Worm (Caenorhabditis elegans) whole organism, mixed stage, embryonic: Measurements from ENCODE around the gene T22F7.4.

ENCODE experiments used
- M03D4.4 ChIP-seq: sonication (generic microtip); optimal IDR thresholded peaks from 2 replicates; lab custom pipeline; 2017; ENCODE audit warnings: mild to moderate bottlenecking, missing genetic modification characterization, missing compliant biosample characterization
- bed-3 ChIP-seq: fragments of 200-800 bp; sonication (Bioruptor generic); optimal IDR thresholded peaks from 3 replicates; lab custom pipeline; 2018; ENCODE audit warnings: mild to moderate bottlenecking, missing genetic modification characterization, moderate library complexity, missing compliant biosample characterization
- blmp-1 ChIP-seq: fragments of 150-350 bp; optimal IDR thresholded peaks from 2 replicates; lab custom pipeline; 2014; ENCODE audit warnings: missing biosample characterization, missing genetic modification characterization
- ceh-39 ChIP-seq: fragments of 150-350 bp; optimal IDR thresholded peaks from 2 replicates; lab custom pipeline; 2014; ENCODE audit warnings: missing biosample characterization, missing genetic modification characterization
- ceh-43 ChIP-seq: fragments of 200-800 bp; sonication (Bioruptor generic); optimal IDR thresholded peaks from 2 replicates; lab custom pipeline; 2018; ENCODE audit warnings: mild to moderate bottlenecking, missing genetic modification characterization, moderate library complexity, missing compliant biosample characterization
- ceh-83 ChIP-seq: fragments of 200-800 bp; sonication (Bioruptor generic); optimal IDR thresholded peaks from 2 replicates; lab custom pipeline; 2018; ENCODE audit warnings: mild to moderate bottlenecking, missing genetic modification characterization, missing compliant biosample characterization
- ces-1 ChIP-seq: fragments of 150-350 bp; optimal IDR thresholded peaks from 2 replicates; lab custom pipeline; 2014; ENCODE audit warnings: missing biosample characterization, missing genetic modification reagents, missing genetic modification characterization
- cnd-1 ChIP-seq: fragments of 200-800 bp; sonication (Bioruptor generic); optimal IDR thresholded peaks from 2 replicates; lab custom pipeline; 2018; ENCODE audit warnings: mild to moderate bottlenecking, missing genetic modification characterization, missing compliant biosample characterization
- drap-1 ChIP-seq: fragments of 200-800 bp; sonication (Bioruptor generic); optimal IDR thresholded peaks from 3 replicates; lab custom pipeline; 2018; ENCODE audit warnings: mild to moderate bottlenecking, missing genetic modification characterization, missing compliant biosample characterization
- elt-1 ChIP-seq: sonication (generic microtip); optimal IDR thresholded peaks from 2 replicates; lab custom pipeline; 2017; ENCODE audit warnings: missing genetic modification characterization, mild to moderate bottlenecking, missing compliant biosample characterization, antibody characterized with exemption, moderate library complexity, borderline replicate concordance; ENCODE audit not compliant: insufficient read depth
- flh-1 ChIP-seq: fragments of 200-800 bp; sonication (Bioruptor generic); optimal IDR thresholded peaks from 2 replicates; lab custom pipeline; 2018; ENCODE audit warnings: mild to moderate bottlenecking, missing genetic modification characterization, moderate library complexity, missing compliant biosample characterization
- ham-2 ChIP-seq: fragments of 200-800 bp; sonication (Bioruptor generic); optimal IDR thresholded peaks from 2 replicates; lab custom pipeline; 2018; ENCODE audit warnings: mild to moderate bottlenecking, missing genetic modification characterization, missing compliant biosample characterization
- lin-13 ChIP-seq: fragments of 150-350 bp; optimal IDR thresholded peaks from 2 replicates; lab custom pipeline; 2014; ENCODE audit warnings: missing biosample characterization, missing genetic modification characterization
- lin-32 ChIP-seq: fragments of 200-800 bp; sonication (Bioruptor generic); optimal IDR thresholded peaks from 2 replicates; lab custom pipeline; 2018; ENCODE audit warnings: mild to moderate bottlenecking, missing genetic modification characterization, missing compliant biosample characterization
- lsy-2 ChIP-seq: fragments of 150-350 bp; optimal IDR thresholded peaks from 2 replicates; lab custom pipeline; 2014; ENCODE audit warnings: missing biosample characterization, missing genetic modification characterization
- mab-5 ChIP-seq: fragments of 150-350 bp; optimal IDR thresholded peaks from 2 replicates; lab custom pipeline; 2014; ENCODE audit warnings: missing biosample characterization, missing genetic modification characterization
- mep-1 ChIP-seq: fragments of 150-350 bp; optimal IDR thresholded peaks from 2 replicates; lab custom pipeline; 2017; ENCODE audit warnings: missing biosample characterization, missing genetic modification reagents, missing genetic modification characterization, inconsistent platforms
- mls-2 ChIP-seq: sonication (generic microtip); optimal IDR thresholded peaks from 2 replicates; lab custom pipeline; 2016; ENCODE audit warnings: mild to moderate bottlenecking, missing genetic modification characterization, moderate library complexity, missing compliant biosample characterization
- nhr-12 ChIP-seq: fragments of 150-350 bp; optimal IDR thresholded peaks from 2 replicates; lab custom pipeline; 2014; ENCODE audit warnings: missing biosample characterization, missing genetic modification characterization
- nhr-2 ChIP-seq: fragments of 150-350 bp; optimal IDR thresholded peaks from 2 replicates; lab custom pipeline; 2014; ENCODE audit warnings: missing biosample characterization, missing genetic modification characterization
- nhr-237 ChIP-seq: fragments of 150-350 bp; optimal IDR thresholded peaks from 2 replicates; lab custom pipeline; 2014; ENCODE audit warnings: missing biosample characterization, missing genetic modification characterization
- nhr-28 ChIP-seq: fragments of 150-350 bp; optimal IDR thresholded peaks from 2 replicates; lab custom pipeline; 2014; ENCODE audit warnings: missing biosample characterization, missing genetic modification characterization
- pha-4 ChIP-seq: fragments of 150-350 bp; optimal IDR thresholded peaks from 2 replicates; lab custom pipeline; 2018; ENCODE audit warnings: missing biosample characterization, missing genetic modification reagents, missing genetic modification characterization
- sem-2 ChIP-seq: fragments of 200-800 bp; sonication (Bioruptor generic); optimal IDR thresholded peaks from 2 replicates; lab custom pipeline; 2018; ENCODE audit warnings: mild to moderate bottlenecking, missing genetic modification characterization, missing compliant biosample characterization
- snpc-4 ChIP-seq: fragments of 150-350 bp; optimal IDR thresholded peaks from 2 replicates; lab custom pipeline; 2014; ENCODE audit warnings: missing biosample characterization, missing genetic modification characterization
- sptf-1 ChIP-seq: sonication (generic microtip); optimal IDR thresholded peaks from 2 replicates; lab custom pipeline; 2017; ENCODE audit warnings: mild to moderate bottlenecking, missing genetic modification characterization, moderate library complexity, missing compliant biosample characterization
- tbx-8 ChIP-seq: fragments of 200-800 bp; sonication (Bioruptor generic); optimal IDR thresholded peaks from 2 replicates; lab custom pipeline; 2018; ENCODE audit warnings: mild to moderate bottlenecking, missing genetic modification characterization, moderate library complexity, missing compliant biosample characterization
- unc-120 ChIP-seq: sonication (generic microtip); optimal IDR thresholded peaks from 2 replicates; lab custom pipeline; 2017; ENCODE audit warnings: missing genetic modification characterization, missing compliant biosample characterization; ENCODE audit not compliant: poor library complexity, severe bottlenecking
- unc-39 ChIP-seq: fragments of 150-350 bp; optimal IDR thresholded peaks from 2 replicates; lab custom pipeline; 2014; ENCODE audit warnings: missing biosample characterization, missing genetic modification characterization
- unc-62 ChIP-seq: fragments of 150-350 bp; optimal IDR thresholded peaks from 2 replicates; lab custom pipeline; 2014; ENCODE audit warnings: missing biosample characterization, missing genetic modification reagents, missing genetic modification characterization
- zip-8 ChIP-seq: fragments of 150-350 bp; optimal IDR thresholded peaks from 2 replicates; lab custom pipeline; 2014; ENCODE audit warnings: missing biosample characterization, missing genetic modification characterization
- ztf-11 ChIP-seq: fragments of 150-350 bp; optimal IDR thresholded peaks from 2 replicates; lab custom pipeline; 2014; ENCODE audit warnings: missing biosample characterization, missing genetic modification characterization

The T22F7.4 gene

DNA sequence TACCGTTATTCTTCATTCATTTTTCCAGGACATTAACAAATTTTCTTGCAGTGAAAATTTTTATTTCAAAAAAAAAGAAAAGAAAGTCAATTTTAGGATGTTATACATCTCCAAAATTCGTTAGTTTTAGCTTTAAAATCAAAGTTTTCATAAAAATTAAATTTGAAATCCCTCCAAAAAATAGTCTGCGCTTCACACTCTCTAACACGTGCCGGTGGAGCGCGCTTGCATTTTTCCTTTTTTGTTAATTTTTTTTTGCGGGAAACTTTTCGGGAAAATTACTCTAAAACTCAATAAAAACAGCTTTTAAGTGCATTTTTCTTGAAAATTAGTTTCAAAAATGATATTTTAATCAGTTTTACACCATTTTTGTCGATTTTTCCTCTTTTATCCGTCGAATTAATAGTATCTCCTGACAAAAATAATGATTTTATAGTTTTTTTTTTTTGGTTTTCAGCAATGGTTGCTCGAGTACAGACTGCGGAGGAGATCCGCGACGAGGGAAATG, 35.6 kb downstream of the T22F7.4 start, which contains the start of gene unc-45:
Gene unc-45, plus strand, starts transcription at position 458 of the 508 bp plus-strand sequence.
- peak; percentile 38 for TF ChIP-seq ces-1 (GFP tag; lab: Kevin White, UChicago)
- no peak for TF ChIP-seq snpc-4 (tag; lab: Kevin White, UChicago)
- peak; percentile 28 for TF ChIP-seq lsy-2 (tag; lab: Kevin White, UChicago)
- TF ChIP-seq nhr-12 (tag; lab: Kevin White, UChicago), result no peak
- no peak for TF ChIP-seq blmp-1 (tag; lab: Kevin White, UChicago)

DNA sequence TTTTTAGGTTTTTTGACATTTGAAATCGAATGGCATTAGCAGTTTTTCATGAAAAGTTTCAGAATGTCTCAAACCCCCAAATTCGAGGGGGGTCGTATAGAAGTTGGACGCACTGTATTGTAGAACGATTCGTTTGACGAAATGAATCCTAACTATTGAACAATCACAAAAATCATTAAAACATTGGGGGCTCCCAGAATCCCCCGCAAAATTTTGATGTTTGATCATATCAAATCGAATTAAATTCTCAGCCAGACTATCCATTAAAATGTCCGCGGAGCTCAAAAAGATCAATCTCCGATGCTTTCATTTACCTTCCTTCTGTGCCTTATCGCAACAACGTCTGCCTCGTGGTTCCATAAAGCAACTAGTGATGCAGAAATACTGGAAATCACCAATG, 38.3 kb downstream of the T22F7.4 start, which contains the start of gene F30H5.5:
Gene F30H5.5, plus strand, starts transcription at position 301 of the 400 bp plus-strand sequence.
- no peak for TF ChIP-seq flh-1
- no peak for TF ChIP-seq mab-5 (tag; lab: Kevin White, UChicago)
- TF ChIP-seq nhr-2 (tag; lab: Kevin White, UChicago), result no peak

DNA sequence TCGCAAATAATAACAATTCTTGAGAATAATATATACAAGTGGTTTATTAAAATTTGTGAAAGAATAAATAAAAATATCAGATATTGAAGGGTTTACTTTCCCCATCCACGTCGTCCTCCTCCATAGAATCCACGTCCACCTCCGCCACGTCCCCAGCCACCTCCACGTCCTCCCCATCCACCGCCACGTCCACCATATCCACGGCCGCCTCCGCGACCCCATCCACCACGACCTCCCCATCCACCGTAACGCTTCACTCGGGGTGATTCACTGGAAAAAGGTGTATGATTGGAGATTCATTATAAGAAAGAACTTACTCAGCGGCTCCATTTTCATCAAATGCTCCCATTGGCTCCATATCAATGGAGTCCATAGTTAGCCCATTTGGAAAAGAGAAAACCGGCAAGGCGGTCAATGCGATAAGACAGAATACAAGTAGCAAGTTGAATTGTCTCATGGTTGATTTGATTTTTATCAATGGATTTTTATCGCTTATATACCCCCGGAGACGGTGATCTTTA, 40.6 kb downstream of the T22F7.4 start, which contains the start of gene nlp-32:
Gene nlp-32, minus strand, starts transcription at position 471 of the 521 bp plus-strand sequence.
- TF ChIP-seq tbx-8 (GFP tag; lab: Kevin White, UChicago) (no peak), nhr-12 (tag; lab: Kevin White, UChicago) (no peak), flh-1 (no peak), mls-2 (tag; lab: Kevin White, UChicago) (no peak), ceh-39 (tag; lab: Kevin White, UChicago) (no peak), lsy-2 (tag; lab: Kevin White, UChicago) (no peak), zip-8 (no peak), unc-62 (GFP tag; lab: Kevin White, UChicago) (no peak), ceh-83 (GFP tag; lab: Kevin White, UChicago) (no peak)

DNA sequence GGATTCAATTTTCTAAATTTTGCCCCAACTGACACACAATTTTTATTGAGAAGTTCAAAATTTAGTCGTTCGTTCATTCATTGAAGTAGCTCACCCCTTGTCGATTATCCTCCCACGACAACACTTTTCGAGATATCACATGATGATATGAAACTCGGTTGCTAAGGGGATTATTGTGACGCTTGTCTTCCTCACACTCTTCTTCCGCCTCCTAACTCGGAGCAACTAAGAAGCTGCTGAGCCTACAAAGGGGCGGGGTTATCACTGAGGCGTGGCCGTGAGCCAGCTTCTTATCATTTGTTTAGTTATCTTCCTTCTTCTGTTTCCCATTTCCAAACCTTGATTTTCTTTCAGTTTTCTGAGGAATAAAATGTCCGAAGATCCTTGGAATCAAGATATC, 43.2 kb downstream of the T22F7.4 start, which contains the start of gene F10C5.3:
Gene F10C5.3, plus strand, starts transcription at position 313 of the 400 bp plus-strand sequence.
- no peak for TF ChIP-seq bed-3 (GFP tag; lab: Kevin White, UChicago)
- TF ChIP-seq lin-32 (GFP tag; lab: Kevin White, UChicago), result no peak
- no peak for TF ChIP-seq ceh-39 (tag; lab: Kevin White, UChicago)
- TF ChIP-seq ham-2, result no peak

DNA sequence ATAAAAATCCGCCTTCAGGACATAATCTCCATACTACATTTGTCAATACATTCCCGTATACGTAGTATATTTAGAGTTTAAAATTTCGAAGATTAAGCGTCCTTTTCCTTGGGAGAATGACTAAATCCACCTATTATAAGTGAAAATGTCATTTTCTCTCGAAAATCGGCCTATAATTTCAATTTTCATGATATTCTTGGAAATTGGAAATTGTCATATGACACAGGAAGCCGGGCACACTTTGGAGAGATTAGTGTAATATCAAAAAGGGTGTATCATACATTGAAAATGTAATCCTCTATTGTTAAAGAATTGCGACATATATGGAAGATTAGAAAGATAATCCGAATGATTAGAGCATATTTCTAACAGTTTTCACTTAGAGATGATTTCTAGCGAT, 44.0 kb downstream of the T22F7.4 start:
- TF ChIP-seq unc-120 (tag; lab: Kevin White, UChicago) (no peak), zip-8 (no peak), sptf-1 (tag; lab: Kevin White, UChicago) (no peak), lin-13 (tag; lab: Kevin White, UChicago) (no peak), elt-1 (no peak), nhr-28 (tag; lab: Kevin White, UChicago) (no peak), mls-2 (tag; lab: Kevin White, UChicago) (no peak), cnd-1 (tag; lab: Kevin White, UChicago) (no peak), ceh-83 (GFP tag; lab: Kevin White, UChicago) (no peak), bed-3 (GFP tag; lab: Kevin White, UChicago) (no peak)
- TF ChIP-seq, all 35 proteins: peak for 0

DNA sequence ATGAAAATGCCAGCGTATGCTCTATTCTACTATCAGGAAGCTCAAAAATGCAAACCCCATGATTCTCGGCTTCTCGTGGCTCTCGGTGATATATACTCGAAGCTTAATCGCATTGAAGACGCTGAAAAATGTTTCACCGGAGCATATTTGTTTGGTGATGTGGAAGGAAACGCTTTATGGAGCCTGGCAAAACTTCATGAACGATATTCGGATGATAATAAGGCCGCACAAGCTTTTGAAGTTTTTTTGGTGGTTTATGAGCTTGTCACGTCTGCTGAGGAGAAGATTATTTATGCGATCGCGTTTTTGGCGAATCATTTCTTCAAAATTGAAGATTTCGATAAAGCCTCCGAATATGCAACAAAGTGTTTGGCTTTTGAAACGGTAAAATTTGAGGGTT, 45.5 kb downstream of the T22F7.4 start:
- TF ChIP-seq ceh-39 (tag; lab: Kevin White, UChicago) (no peak), pha-4 (tag; lab: Kevin White, UChicago) (no peak), sem-2 (GFP tag; lab: Kevin White, UChicago) (no peak), M03D4.4 (tag; lab: Kevin White, UChicago) (no peak), lsy-2 (tag; lab: Kevin White, UChicago) (no peak)

DNA sequence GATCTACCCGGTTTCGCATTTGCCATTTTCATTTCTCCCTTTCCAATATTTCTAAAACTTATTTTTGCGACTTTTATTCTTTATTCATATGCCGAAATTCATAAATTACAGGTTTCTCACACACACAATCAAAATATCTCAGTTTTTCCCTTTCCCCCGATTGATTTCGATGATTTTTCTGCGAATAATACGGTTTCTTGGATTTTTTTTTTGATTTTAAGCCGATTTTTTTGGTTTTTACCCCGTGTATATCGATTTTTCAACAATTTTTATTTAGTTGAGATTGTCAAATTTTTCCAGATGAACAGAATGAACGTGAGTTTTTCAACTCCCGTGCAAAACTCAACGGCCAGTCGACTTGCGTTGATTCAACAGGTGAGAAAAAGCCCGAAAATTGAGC, 51.6 kb downstream of the T22F7.4 start, which contains the start of gene mat-3:
Gene mat-3, plus strand, starts transcription at position 301 of the 400 bp plus-strand sequence.
- TF ChIP-seq snpc-4 (tag; lab: Kevin White, UChicago) (no peak), M03D4.4 (tag; lab: Kevin White, UChicago) (no peak), nhr-237 (tag; lab: Kevin White, UChicago) (no peak), unc-39 (no peak), drap-1 (no peak), unc-62 (GFP tag; lab: Kevin White, UChicago) (no peak), cnd-1 (tag; lab: Kevin White, UChicago) (no peak), blmp-1 (tag; lab: Kevin White, UChicago) (no peak), mls-2 (tag; lab: Kevin White, UChicago) (no peak), ceh-43 (no peak), ces-1 (GFP tag; lab: Kevin White, UChicago) (no peak), tbx-8 (GFP tag; lab: Kevin White, UChicago) (no peak), bed-3 (GFP tag; lab: Kevin White, UChicago) (no peak), ceh-39 (tag; lab: Kevin White, UChicago) (no peak), mep-1 (tag; lab: Kevin White, UChicago) (no peak), ztf-11 (tag; lab: Kevin White, UChicago) (no peak), ham-2 (no peak), nhr-12 (tag; lab: Kevin White, UChicago) (no peak)
